Worm (Caenorhabditis elegans) whole organism, early embryonic: ENCODE measurements around the gene pifk-1.

Source experiments
- B0310.2 ChIP-seq: sonication (generic microtip); optimal IDR thresholded peaks from 2 replicates; lab custom pipeline; 2016; ENCODE audit warnings: mild to moderate bottlenecking, missing genetic modification characterization, missing compliant biosample characterization
- ama-1 ChIP-seq: fragments of 150-350 bp; optimal IDR thresholded peaks from 2 replicates; lab custom pipeline; 2014
- ceh-13 ChIP-seq: fragments of 200-800 bp; sonication (Bioruptor generic); optimal IDR thresholded peaks from 2 replicates; lab custom pipeline; 2018; ENCODE audit warnings: mild to moderate bottlenecking, missing genetic modification characterization, missing compliant biosample characterization
- ceh-36 ChIP-seq: sonication (generic microtip); optimal IDR thresholded peaks from 2 replicates; lab custom pipeline; 2016; ENCODE audit warnings: missing genetic modification characterization, inconsistent platforms, missing compliant biosample characterization
- hmg-4 ChIP-seq: fragments of 200-800 bp; sonication (Bioruptor generic); optimal IDR thresholded peaks from 2 replicates; lab custom pipeline; 2018; ENCODE audit warnings: mild to moderate bottlenecking, missing genetic modification characterization, missing compliant biosample characterization
- hnd-1 ChIP-seq: sonication (generic microtip); optimal IDR thresholded peaks from 2 replicates; lab custom pipeline; 2016; ENCODE audit warnings: missing genetic modification characterization, missing compliant biosample characterization
- scrt-1 ChIP-seq: fragments of 200-800 bp; sonication (Bioruptor generic); IDR thresholded peaks from 2 replicates; pipeline ENCODE4 v1.3.6; 2022; ENCODE audit warnings: missing genetic modification characterization, missing compliant biosample characterization
- tbx-11 ChIP-seq: fragments of 200-800 bp; sonication (Bioruptor generic); IDR thresholded peaks from 2 replicates; pipeline ENCODE4 v1.3.6; 2022; ENCODE audit warnings: missing genetic modification characterization, missing compliant biosample characterization
- tbx-37 ChIP-seq: fragments of 200-800 bp; sonication (Bioruptor generic); conservative IDR thresholded peaks from 2 replicates; pipeline ENCODE4 v1.3.6; 2022; ENCODE audit warnings: missing genetic modification reagents, missing genetic modification characterization, missing compliant biosample characterization
- tra-4 ChIP-seq: sonication (generic microtip); optimal IDR thresholded peaks from 2 replicates; lab custom pipeline; 2017; ENCODE audit warnings: missing genetic modification characterization, missing compliant biosample characterization

DNA sequence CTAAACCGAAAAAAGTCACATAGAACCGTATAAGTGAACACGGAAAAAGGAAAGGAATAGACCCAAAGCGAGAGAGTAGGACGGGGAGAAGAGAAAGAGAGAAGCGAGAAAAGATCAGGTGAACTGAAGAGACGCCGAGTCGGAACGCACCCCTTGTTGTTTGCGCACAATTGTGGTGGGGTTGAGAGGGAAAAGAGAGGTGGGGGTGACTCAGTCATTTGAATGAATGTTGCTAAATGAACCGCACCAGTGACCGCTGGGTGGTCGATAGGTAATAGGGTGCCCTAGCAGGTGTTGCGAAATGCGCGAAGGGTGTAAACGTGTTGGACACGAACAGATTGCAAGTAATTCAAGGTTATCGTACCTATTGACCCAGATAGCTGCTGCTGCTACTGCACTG lies 53.3 kb downstream of the pifk-1 start, which contains the start of gene lgl-1:
- TF ChIP-seq B0310.2 (tag; lab: Kevin White, UChicago) (no peak), ama-1 (lab: Kevin White, UChicago) (no peak), scrt-1 (0 out of 2 replicates have a peak, but pooled peaks have one; percentile 41), hnd-1 (tag; lab: Kevin White, UChicago) (no peak), tra-4 (tag; lab: Kevin White, UChicago) (no peak), tbx-11 (GFP tag; lab: Robert Waterston, UW) (no peak), tbx-37 (GFP tag; lab: Robert Waterston, UW) (no peak), hmg-4 (GFP tag; lab: Kevin White, UChicago) (peak; percentile 90), ceh-13 (GFP tag; lab: Kevin White, UChicago) (no peak), ceh-36 (tag; lab: Kevin White, UChicago) (no peak)
